Fruit fly (Drosophila melanogaster) whole organism, embryonic: Measurements from ENCODE around the gene CG43051.
A peak's percentile ranks its signal among the peaks of the same experiment; 100 is the strongest.

ENCODE experiments used
- Aef1 ChIP-seq: fragments of 200-800 bp; sonication (Bioruptor generic); IDR thresholded peaks from 3 replicates; pipeline ENCODE4 v1.3.6; 2022; ENCODE audit warnings: missing biosample characterization, missing genetic modification characterization
- Blimp-1 ChIP-seq: fragments of 200-800 bp; sonication (Bioruptor generic); optimal IDR thresholded peaks from 3 replicates; lab custom pipeline; 2018; ENCODE audit warnings: missing biosample characterization, missing genetic modification characterization, mild to moderate bottlenecking, moderate library complexity, missing genetic modification reagents
- BtbVII ChIP-seq: fragments of 200-800 bp; sonication (Bioruptor generic); optimal IDR thresholded peaks from 3 replicates; lab custom pipeline; 2017; ENCODE audit warnings: missing biosample characterization, mild to moderate bottlenecking, missing genetic modification characterization
- Bteb2 ChIP-seq: fragments of 200-800 bp; sonication (Bioruptor generic); optimal IDR thresholded peaks from 2 replicates; lab custom pipeline; 2016; ENCODE audit warnings: missing biosample characterization, missing genetic modification characterization
- CG10431 ChIP-seq: fragments of 200-800 bp; sonication (Bioruptor generic); optimal IDR thresholded peaks from 3 replicates; lab custom pipeline; 2018; ENCODE audit warnings: missing biosample characterization, mild to moderate bottlenecking, missing genetic modification characterization
- CG11560 ChIP-seq: fragments of 200-800 bp; sonication (Bioruptor generic); IDR thresholded peaks from 3 replicates; pipeline ENCODE4 v1.3.6; 2022; ENCODE audit warnings: missing biosample characterization, missing genetic modification characterization
- CG13287 ChIP-seq: fragments of 200-800 bp; sonication (Bioruptor generic); IDR thresholded peaks from 2 replicates; pipeline ENCODE4 v1.3.6; 2022; ENCODE audit warnings: missing biosample characterization, missing genetic modification characterization; ENCODE audit not compliant: partially characterized antibody
- CG13624 ChIP-seq: fragments of 200-800 bp; sonication (Bioruptor generic); optimal IDR thresholded peaks from 2 replicates; lab custom pipeline; 2016; ENCODE audit warnings: missing biosample characterization, missing genetic modification characterization
- CG14014 ChIP-seq: fragments of 200-800 bp; sonication (Bioruptor generic); IDR thresholded peaks from 2 replicates; pipeline ENCODE4 v1.3.6; 2022; ENCODE audit warnings: missing biosample characterization, missing genetic modification characterization
- CG14050 ChIP-seq: fragments of 200-800 bp; sonication (Bioruptor generic); IDR thresholded peaks from 3 replicates; pipeline ENCODE4 v1.3.6; 2022; ENCODE audit warnings: missing biosample characterization, missing genetic modification characterization
- CG15011 ChIP-seq: fragments of 200-800 bp; sonication (Bioruptor generic); optimal IDR thresholded peaks from 3 replicates; lab custom pipeline; 2018; ENCODE audit warnings: missing biosample characterization, mild to moderate bottlenecking, missing genetic modification characterization
- CG1602 ChIP-seq: fragments of 200-800 bp; sonication (Bioruptor generic); optimal IDR thresholded peaks from 3 replicates; lab custom pipeline; 2016; ENCODE audit warnings: missing biosample characterization, missing genetic modification characterization
- CG16813 ChIP-seq: fragments of 200-800 bp; sonication (Bioruptor generic); IDR thresholded peaks from 3 replicates; pipeline ENCODE4 v1.3.6; 2022; ENCODE audit warnings: missing biosample characterization, missing genetic modification characterization; ENCODE audit not compliant: partially characterized antibody
- CG17568 ChIP-seq: fragments of 200-800 bp; sonication (Bioruptor generic); optimal IDR thresholded peaks from 2 replicates; lab custom pipeline; 2018; ENCODE audit warnings: missing biosample characterization, mild to moderate bottlenecking, missing genetic modification characterization, moderate library complexity
- CG2889 ChIP-seq: fragments of 200-800 bp; sonication (Bioruptor generic); IDR thresholded peaks from 3 replicates; pipeline ENCODE4 v1.3.6; 2022; ENCODE audit warnings: missing biosample characterization, missing genetic modification characterization
- CG33213 ChIP-seq: fragments of 200-800 bp; sonication (Bioruptor generic); optimal IDR thresholded peaks from 3 replicates; lab custom pipeline; 2016; ENCODE audit warnings: missing biosample characterization, missing genetic modification characterization
- CG4404 ChIP-seq: fragments of 200-800 bp; sonication (Bioruptor generic); IDR thresholded peaks from 2 replicates; pipeline ENCODE4 v1.3.6; 2022; ENCODE audit warnings: missing biosample characterization, missing genetic modification characterization
- CG4707 ChIP-seq: fragments of 200-800 bp; sonication (Bioruptor generic); optimal IDR thresholded peaks from 2 replicates; lab custom pipeline; 2018; ENCODE audit warnings: missing biosample characterization, mild to moderate bottlenecking, missing genetic modification characterization, moderate library complexity
- CG6689 ChIP-seq: fragments of 200-800 bp; sonication (Bioruptor generic); IDR thresholded peaks from 2 replicates; pipeline ENCODE4 v1.3.6; 2022; ENCODE audit warnings: missing biosample characterization, missing genetic modification characterization
- CG7987 ChIP-seq: fragments of 200-800 bp; sonication (Bioruptor generic); optimal IDR thresholded peaks from 2 replicates; lab custom pipeline; 2018; ENCODE audit warnings: missing biosample characterization, mild to moderate bottlenecking, missing genetic modification characterization, moderate library complexity
- CG8281 ChIP-seq: fragments of 200-800 bp; sonication (Bioruptor generic); optimal IDR thresholded peaks from 2 replicates; lab custom pipeline; 2018; ENCODE audit warnings: missing biosample characterization, mild to moderate bottlenecking, missing genetic modification characterization, moderate library complexity
- CG8388 ChIP-seq: fragments of 200-800 bp; sonication (Bioruptor generic); optimal IDR thresholded peaks from 2 replicates; lab custom pipeline; 2019; ENCODE audit warnings: missing biosample characterization, mild to moderate bottlenecking, missing genetic modification characterization, moderate library complexity
- CG9817 ChIP-seq: fragments of 200-800 bp; sonication (Bioruptor generic); optimal IDR thresholded peaks from 2 replicates; lab custom pipeline; 2018; ENCODE audit warnings: missing biosample characterization, mild to moderate bottlenecking, missing genetic modification characterization, moderate library complexity
- CG9932 ChIP-seq: fragments of 200-800 bp; sonication (Bioruptor generic); IDR thresholded peaks from 2 replicates; pipeline ENCODE4 v1.3.6; 2022; ENCODE audit warnings: missing biosample characterization, missing genetic modification characterization
- Fer1 ChIP-seq: fragments of 200-800 bp; sonication (Bioruptor generic); optimal IDR thresholded peaks from 2 replicates; lab custom pipeline; 2017; ENCODE audit warnings: missing biosample characterization, mild to moderate bottlenecking, missing genetic modification characterization
- Six4 ChIP-seq: fragments of 200-800 bp; sonication (Bioruptor generic); optimal IDR thresholded peaks from 2 replicates; lab custom pipeline; 2016; ENCODE audit warnings: missing biosample characterization, missing genetic modification characterization
- Ssrp ChIP-seq: fragments of 200-800 bp; sonication (Bioruptor generic); optimal IDR thresholded peaks from 2 replicates; lab custom pipeline; 2018; ENCODE audit warnings: missing biosample characterization, mild to moderate bottlenecking, missing genetic modification characterization, moderate library complexity
- br ChIP-seq: fragments of >200 bp; optimal IDR thresholded peaks from 2 replicates; lab custom pipeline; 2017
- cas ChIP-seq: fragments of 200-800 bp; sonication (Bioruptor generic); IDR thresholded peaks from 2 replicates; pipeline ENCODE4 v1.3.6; 2022; ENCODE audit warnings: missing biosample characterization, missing genetic modification characterization
- cato ChIP-seq: fragments of 200-800 bp; sonication (Bioruptor generic); optimal IDR thresholded peaks from 2 replicates; lab custom pipeline; 2016; ENCODE audit warnings: missing biosample characterization, missing genetic modification characterization, borderline replicate concordance
- ci ChIP-seq: fragments of 200-800 bp; sonication (Bioruptor generic); IDR thresholded peaks from 3 replicates; pipeline ENCODE4 v1.3.6; 2022; ENCODE audit warnings: missing biosample characterization, missing genetic modification characterization
- crc ChIP-seq: fragments of 200-800 bp; sonication (Bioruptor generic); optimal IDR thresholded peaks from 2 replicates; lab custom pipeline; 2016; ENCODE audit warnings: missing biosample characterization, missing genetic modification characterization
- dmrt99B ChIP-seq: fragments of 200-800 bp; sonication (Bioruptor generic); optimal IDR thresholded peaks from 2 replicates; lab custom pipeline; 2018; ENCODE audit warnings: missing biosample characterization, mild to moderate bottlenecking, missing genetic modification characterization, moderate library complexity
- esg ChIP-seq: fragments of 200-800 bp; sonication (Bioruptor generic); conservative IDR thresholded peaks from 2 replicates; pipeline ENCODE4 v1.3.6; 2022; ENCODE audit warnings: missing biosample characterization, missing genetic modification characterization
- exex ChIP-seq: fragments of 200-800 bp; sonication (Bioruptor generic); optimal IDR thresholded peaks from 4 replicates; lab custom pipeline; 2018; ENCODE audit warnings: missing biosample characterization, mild to moderate bottlenecking, missing genetic modification characterization, moderate library complexity
- fru ChIP-seq: fragments of >200 bp; optimal IDR thresholded peaks from 2 replicates; lab custom pipeline; 2017
- ftz-f1 ChIP-seq: fragments of 200-800 bp; sonication (Bioruptor generic); optimal IDR thresholded peaks from 2 replicates; lab custom pipeline; 2016; ENCODE audit warnings: missing biosample characterization, missing genetic modification characterization
- gem ChIP-seq: fragments of 200-800 bp; sonication (Bioruptor generic); optimal IDR thresholded peaks from 2 replicates; lab custom pipeline; 2019; ENCODE audit warnings: missing biosample characterization, mild to moderate bottlenecking, missing genetic modification characterization, moderate library complexity
- ind ChIP-seq: fragments of 200-800 bp; sonication (Bioruptor generic); optimal IDR thresholded peaks from 3 replicates; lab custom pipeline; 2016; ENCODE audit warnings: missing biosample characterization, missing genetic modification characterization
- kah ChIP-seq: fragments of 200-800 bp; sonication (Bioruptor generic); optimal IDR thresholded peaks from 2 replicates; lab custom pipeline; 2018; ENCODE audit warnings: missing biosample characterization, mild to moderate bottlenecking, missing genetic modification characterization
- lab ChIP-seq: fragments of 200-800 bp; sonication (Bioruptor generic); optimal IDR thresholded peaks from 3 replicates; lab custom pipeline; 2017; ENCODE audit warnings: missing biosample characterization, missing genetic modification characterization, mild to moderate bottlenecking, moderate library complexity, missing genetic modification reagents
- lbe ChIP-seq: fragments of 200-800 bp; sonication (Bioruptor generic); optimal IDR thresholded peaks from 2 replicates; lab custom pipeline; 2016; ENCODE audit warnings: missing biosample characterization, mild to moderate bottlenecking, missing genetic modification characterization
- lilli ChIP-seq: fragments of 200-800 bp; sonication (Bioruptor generic); optimal IDR thresholded peaks from 3 replicates; lab custom pipeline; 2016; ENCODE audit warnings: missing biosample characterization, missing genetic modification characterization
- lov ChIP-seq, 2 experiments: fragments of 200-800 bp in 1 of 2; fragments of >200 bp in 1 of 2; sonication (Bioruptor generic) in 1 of 2; IDR thresholded peaks in 1 of 2; optimal IDR thresholded peaks in 1 of 2; 2 replicates in 1 of 2; 3 replicates in 1 of 2; pipeline versions ENCODE4 v1.3.6 to Lab custom; 2017 to 2022; ENCODE audit warnings: missing biosample characterization in 1 of 2, missing genetic modification characterization in 1 of 2
- oc ChIP-seq: fragments of 200-800 bp; sonication (Bioruptor generic); optimal IDR thresholded peaks from 2 replicates; lab custom pipeline; 2018; ENCODE audit warnings: missing biosample characterization, mild to moderate bottlenecking, missing genetic modification characterization, moderate library complexity
- pb ChIP-seq: fragments of 200-800 bp; sonication (Bioruptor generic); optimal IDR thresholded peaks from 3 replicates; lab custom pipeline; 2016; ENCODE audit warnings: missing biosample characterization, missing genetic modification characterization
- pfk ChIP-seq: fragments of 200-800 bp; sonication (Bioruptor generic); optimal IDR thresholded peaks from 2 replicates; lab custom pipeline; 2018; ENCODE audit warnings: missing biosample characterization, mild to moderate bottlenecking, missing genetic modification characterization, moderate library complexity
- scrt ChIP-seq: fragments of 200-800 bp; sonication (Bioruptor generic); optimal IDR thresholded peaks from 2 replicates; lab custom pipeline; 2018; ENCODE audit warnings: missing biosample characterization, mild to moderate bottlenecking, missing genetic modification characterization, moderate library complexity
- slbo ChIP-seq: fragments of 200-800 bp; sonication (Bioruptor generic); IDR thresholded peaks from 2 replicates; pipeline ENCODE4 v1.3.6; 2022; ENCODE audit warnings: missing biosample characterization, missing genetic modification characterization
- sqz ChIP-seq: fragments of 200-800 bp; sonication (Bioruptor generic); optimal IDR thresholded peaks from 3 replicates; lab custom pipeline; 2018; ENCODE audit warnings: missing biosample characterization, mild to moderate bottlenecking, missing genetic modification characterization
- sug ChIP-seq: fragments of 200-800 bp; optimal IDR thresholded peaks from 2 replicates; lab custom pipeline; 2019; ENCODE audit warnings: missing biosample characterization, mild to moderate bottlenecking, missing genetic modification characterization, moderate library complexity
- zen2 ChIP-seq: fragments of 200-800 bp; sonication (Bioruptor generic); IDR thresholded peaks from 3 replicates; pipeline ENCODE4 v1.3.6; 2022; ENCODE audit warnings: missing biosample characterization, missing genetic modification characterization; ENCODE audit not compliant: partially characterized antibody

The CG43051 gene

dm6 chr2L:12528376-12528775 lies 20.6 kb downstream of the CG43051 start (continued):
- no peak for TF ChIP-seq CG16813
- no peak for TF ChIP-seq slbo (GFP tag; lab: Robert Waterston, UW)
- no peak for TF ChIP-seq CG7987 (GFP tag; lab: Kevin White, UChicago)
- no peak for TF ChIP-seq br (lab: Kevin White, UChicago)
- TF ChIP-seq crc (GFP tag; lab: Kevin White, UChicago), result no peak
- TF ChIP-seq Six4 (GFP tag; lab: Kevin White, UChicago), result no peak
- no peak for TF ChIP-seq pb
- no peak for TF ChIP-seq Aef1 (GFP tag; lab: Robert Waterston, UW)
- TF ChIP-seq cato (GFP tag; lab: Kevin White, UChicago), result no peak
- TF ChIP-seq ind (GFP tag; lab: Kevin White, UChicago), result no peak
- no peak for TF ChIP-seq CG11560
- TF ChIP-seq Ssrp (tag; lab: Kevin White, UChicago), result no peak
- no peak for TF ChIP-seq CG1602
- no peak for TF ChIP-seq dmrt99B (tag; lab: Kevin White, UChicago)
- no peak for TF ChIP-seq pfk
- TF ChIP-seq CG9817, result no peak
- TF ChIP-seq ftz-f1 (GFP tag; lab: Kevin White, UChicago), result no peak
- no peak for TF ChIP-seq CG13287
- no peak for TF ChIP-seq CG4707
- TF ChIP-seq esg (GFP tag; lab: Robert Waterston, UW), result no peak
- no peak for TF ChIP-seq CG17568 (GFP tag; lab: Kevin White, UChicago)
- TF ChIP-seq scrt (GFP tag; lab: Kevin White, UChicago), result no peak
- TF ChIP-seq CG8281, result no peak
- peak; percentile 19 for TF ChIP-seq Blimp-1 (GFP tag; lab: Kevin White, UChicago)
- TF ChIP-seq CG9932 (GFP tag; lab: Robert Waterston, UW), result peak; percentile 44
- peak; percentile 24 for TF ChIP-seq lilli (GFP tag; lab: Kevin White, UChicago)
- TF ChIP-seq Fer1, result no peak
- no peak for TF ChIP-seq fru (lab: Kevin White, UChicago)
- no peak for TF ChIP-seq BtbVII
- TF ChIP-seq CG14050, result no peak
- no peak for TF ChIP-seq lov (optimal IDR thresholded peaks at IDR 0.05; lab: Kevin White, UChicago)
- no peak for TF ChIP-seq lov (GFP tag; IDR thresholded peaks at IDR 0.05; lab: Robert Waterston, UW)
- TF ChIP-seq gem (tag; lab: Kevin White, UChicago), result peak; percentile 3
- TF ChIP-seq oc (tag; lab: Kevin White, UChicago), result no peak
- no peak for TF ChIP-seq CG13624
- no peak for TF ChIP-seq lab (GFP tag; lab: Kevin White, UChicago)
- TF ChIP-seq CG10431 (GFP tag; lab: Kevin White, UChicago), result no peak
- TF ChIP-seq CG33213, result no peak
- TF ChIP-seq CG6689 (GFP tag; lab: Robert Waterston, UW), result no peak
- TF ChIP-seq sug (tag; lab: Kevin White, UChicago), result peak; percentile 37
- TF ChIP-seq CG8388 (GFP tag; lab: Kevin White, UChicago), result no peak
- TF ChIP-seq sqz (GFP tag; lab: Kevin White, UChicago), result no peak
- 0 out of 2 replicates have a peak, but pooled peaks have one; percentile 10 for TF ChIP-seq CG4404 (GFP tag; lab: Robert Waterston, UW)
- TF ChIP-seq cas (GFP tag; lab: Robert Waterston, UW), result no peak
- no peak for TF ChIP-seq CG15011 (GFP tag; lab: Kevin White, UChicago)
- TF ChIP-seq CG14014 (GFP tag; lab: Robert Waterston, UW), result no peak
- no peak for TF ChIP-seq zen2 (GFP tag; lab: Robert Waterston, UW)
- peak; percentile 71 for TF ChIP-seq kah (GFP tag; lab: Kevin White, UChicago)
- no peak for TF ChIP-seq ci (GFP tag; lab: Robert Waterston, UW)
- peak; percentile 17 for TF ChIP-seq exex
- TF ChIP-seq CG2889 (GFP tag; lab: Robert Waterston, UW), result no peak
- no peak for TF ChIP-seq Bteb2 (GFP tag; lab: Kevin White, UChicago)
- TF ChIP-seq lbe (GFP tag; lab: Kevin White, UChicago), result no peak
